Fruit fly (Drosophila melanogaster) whole organism, embryonic: Measurements from ENCODE around the gene CG43935.

Experiments
- ATbp ChIP-seq: fragments of 200-800 bp; sonication (Bioruptor generic); optimal IDR thresholded peaks from 2 replicates; lab custom pipeline; 2017; ENCODE audit warnings: missing biosample characterization, mild to moderate bottlenecking, missing genetic modification characterization, missing genetic modification reagents
- Adf1 ChIP-seq: fragments of 200-800 bp; sonication (Bioruptor generic); IDR thresholded peaks from 2 replicates; pipeline ENCODE4 v1.3.6; 2022; ENCODE audit warnings: missing biosample characterization, missing genetic modification characterization
- BEAF-32 ChIP-seq: fragments of 200-800 bp; sonication (Bioruptor generic); optimal IDR thresholded peaks from 3 replicates; lab custom pipeline; 2017; ENCODE audit warnings: missing biosample characterization, missing genetic modification characterization, mild to moderate bottlenecking, moderate library complexity, missing genetic modification reagents
- CG10321 ChIP-seq: fragments of 200-800 bp; sonication (Bioruptor generic); IDR thresholded peaks from 2 replicates; pipeline ENCODE4 v1.3.6; 2022; ENCODE audit warnings: missing biosample characterization, missing genetic modification characterization
- CG11560 ChIP-seq: fragments of 200-800 bp; sonication (Bioruptor generic); IDR thresholded peaks from 3 replicates; pipeline ENCODE4 v1.3.6; 2022; ENCODE audit warnings: missing biosample characterization, missing genetic modification characterization
- CG14710 ChIP-seq: fragments of 200-800 bp; sonication (Bioruptor generic); optimal IDR thresholded peaks from 3 replicates; lab custom pipeline; 2019; ENCODE audit warnings: missing biosample characterization, mild to moderate bottlenecking, missing genetic modification characterization, moderate library complexity
- CG2678 ChIP-seq: fragments of 200-800 bp; sonication (Bioruptor generic); optimal IDR thresholded peaks from 3 replicates; lab custom pipeline; 2019; ENCODE audit warnings: missing biosample characterization, mild to moderate bottlenecking, missing genetic modification characterization, moderate library complexity
- CG4617 ChIP-seq: fragments of 200-800 bp; sonication (Bioruptor generic); optimal IDR thresholded peaks from 3 replicates; lab custom pipeline; 2016; ENCODE audit warnings: missing biosample characterization, missing genetic modification characterization, borderline replicate concordance
- CG5180 ChIP-seq: fragments of 200-800 bp; sonication (Bioruptor generic); optimal IDR thresholded peaks from 3 replicates; lab custom pipeline; 2017; ENCODE audit warnings: missing biosample characterization, missing genetic modification characterization, mild to moderate bottlenecking, moderate library complexity, missing genetic modification reagents
- CG6175 ChIP-seq: fragments of 200-800 bp; sonication (Bioruptor generic); IDR thresholded peaks from 3 replicates; pipeline ENCODE4 v1.3.6; 2022; ENCODE audit warnings: missing biosample characterization, missing genetic modification characterization
- CG7372 ChIP-seq: fragments of 200-800 bp; sonication (Bioruptor generic); IDR thresholded peaks from 2 replicates; pipeline ENCODE4 v1.3.6; 2022; ENCODE audit warnings: missing biosample characterization, missing genetic modification characterization
- CG7928 ChIP-seq: fragments of 200-800 bp; sonication (Bioruptor generic); optimal IDR thresholded peaks from 2 replicates; lab custom pipeline; 2017; ENCODE audit warnings: missing biosample characterization, mild to moderate bottlenecking, missing genetic modification characterization
- Dip3 ChIP-seq: fragments of 200-800 bp; sonication (Bioruptor generic); optimal IDR thresholded peaks from 3 replicates; lab custom pipeline; 2016; ENCODE audit warnings: missing biosample characterization, missing genetic modification characterization
- Dref ChIP-seq: fragments of 200-800 bp; sonication (Bioruptor generic); IDR thresholded peaks from 2 replicates; pipeline ENCODE4 v1.3.6; 2022; ENCODE audit warnings: missing biosample characterization, missing genetic modification characterization
- Ets65A ChIP-seq: fragments of 200-800 bp; sonication (Bioruptor generic); peaks from one replicate; lab custom pipeline; 2016; ENCODE audit warnings: missing biosample characterization, missing genetic modification characterization
- GATAe ChIP-seq: fragments of 200-800 bp; sonication (Bioruptor generic); conservative IDR thresholded peaks from 2 replicates; pipeline ENCODE4 v1.3.6; 2022; ENCODE audit warnings: missing biosample characterization, missing genetic modification characterization
- Hey ChIP-seq: fragments of 200-800 bp; sonication (Bioruptor generic); optimal IDR thresholded peaks from 3 replicates; lab custom pipeline; 2018; ENCODE audit warnings: missing biosample characterization, mild to moderate bottlenecking, missing genetic modification characterization
- Myb ChIP-seq: fragments of 200-800 bp; sonication (Bioruptor generic); optimal IDR thresholded peaks from 2 replicates; lab custom pipeline; 2016; ENCODE audit warnings: missing biosample characterization, missing genetic modification characterization
- NFAT ChIP-seq: fragments of 200-800 bp; sonication (Bioruptor generic); IDR thresholded peaks from 2 replicates; pipeline ENCODE4 v1.3.6; 2022; ENCODE audit warnings: missing biosample characterization, missing genetic modification characterization
- ara ChIP-seq: fragments of 200-800 bp; sonication (Bioruptor generic); IDR thresholded peaks from 2 replicates; pipeline ENCODE4 v1.3.6; 2022; ENCODE audit warnings: missing biosample characterization, missing genetic modification characterization
- bsh ChIP-seq, 2 experiments: fragments of 200-800 bp; sonication (Bioruptor generic); optimal IDR thresholded peaks; 2 replicates each; lab custom pipeline; 2017 to 2018; ENCODE audit warnings: mild to moderate bottlenecking in 2 of 2, missing biosample characterization in 2 of 2, missing genetic modification characterization in 2 of 2, moderate library complexity in 1 of 2
- chinmo ChIP-seq: fragments of 200-800 bp; sonication (Bioruptor generic); IDR thresholded peaks from 4 replicates; pipeline ENCODE4 v1.3.6; 2022; ENCODE audit warnings: missing biosample characterization, missing genetic modification characterization; ENCODE audit not compliant: partially characterized antibody
- cwo ChIP-seq: fragments of 200-800 bp; sonication (Bioruptor generic); optimal IDR thresholded peaks from 3 replicates; lab custom pipeline; 2017; ENCODE audit warnings: missing biosample characterization, missing genetic modification characterization, mild to moderate bottlenecking, moderate library complexity, missing genetic modification reagents
- en ChIP-seq: fragments of 200-800 bp; sonication (Bioruptor generic); optimal IDR thresholded peaks from 2 replicates; lab custom pipeline; 2016; ENCODE audit warnings: missing biosample characterization, missing genetic modification characterization
- esg ChIP-seq: fragments of 200-800 bp; sonication (Bioruptor generic); conservative IDR thresholded peaks from 2 replicates; pipeline ENCODE4 v1.3.6; 2022; ENCODE audit warnings: missing biosample characterization, missing genetic modification characterization
- exex ChIP-seq: fragments of 200-800 bp; sonication (Bioruptor generic); optimal IDR thresholded peaks from 4 replicates; lab custom pipeline; 2018; ENCODE audit warnings: missing biosample characterization, mild to moderate bottlenecking, missing genetic modification characterization, moderate library complexity
- fru ChIP-seq: fragments of >200 bp; optimal IDR thresholded peaks from 2 replicates; lab custom pipeline; 2017
- grau ChIP-seq: fragments of 200-800 bp; optimal IDR thresholded peaks from 3 replicates; lab custom pipeline; 2019; ENCODE audit warnings: missing biosample characterization, mild to moderate bottlenecking, missing genetic modification characterization, moderate library complexity
- grn ChIP-seq: fragments of 200-800 bp; sonication (Bioruptor generic); optimal IDR thresholded peaks from 3 replicates; lab custom pipeline; 2017; ENCODE audit warnings: missing biosample characterization, missing genetic modification characterization
- lab ChIP-seq: fragments of 200-800 bp; sonication (Bioruptor generic); optimal IDR thresholded peaks from 3 replicates; lab custom pipeline; 2017; ENCODE audit warnings: missing biosample characterization, missing genetic modification characterization, mild to moderate bottlenecking, moderate library complexity, missing genetic modification reagents
- pb ChIP-seq: fragments of 200-800 bp; sonication (Bioruptor generic); optimal IDR thresholded peaks from 3 replicates; lab custom pipeline; 2016; ENCODE audit warnings: missing biosample characterization, missing genetic modification characterization
- pfk ChIP-seq: fragments of 200-800 bp; sonication (Bioruptor generic); optimal IDR thresholded peaks from 2 replicates; lab custom pipeline; 2018; ENCODE audit warnings: missing biosample characterization, mild to moderate bottlenecking, missing genetic modification characterization, moderate library complexity
- salm ChIP-seq: fragments of 200-800 bp; sonication (Bioruptor generic); optimal IDR thresholded peaks from 2 replicates; lab custom pipeline; 2018; ENCODE audit warnings: missing biosample characterization, mild to moderate bottlenecking, missing genetic modification characterization
- sens ChIP-seq: fragments of 200-800 bp; sonication (Bioruptor generic); peaks from one replicate; lab custom pipeline; 2016; ENCODE audit warnings: missing biosample characterization, missing genetic modification characterization
- sr ChIP-seq: fragments of 200-800 bp; sonication (Bioruptor generic); IDR thresholded peaks from 3 replicates; pipeline ENCODE4 v1.3.6; 2022; ENCODE audit warnings: missing biosample characterization, missing genetic modification characterization
- usp ChIP-seq: fragments of >200 bp; optimal IDR thresholded peaks from 2 replicates; lab custom pipeline; 2017; ENCODE audit warnings: missing biosample characterization, missing genetic modification characterization
- yki ChIP-seq: fragments of >200 bp; optimal IDR thresholded peaks from 3 replicates; lab custom pipeline; 2018

The CG43935 gene

DNA sequence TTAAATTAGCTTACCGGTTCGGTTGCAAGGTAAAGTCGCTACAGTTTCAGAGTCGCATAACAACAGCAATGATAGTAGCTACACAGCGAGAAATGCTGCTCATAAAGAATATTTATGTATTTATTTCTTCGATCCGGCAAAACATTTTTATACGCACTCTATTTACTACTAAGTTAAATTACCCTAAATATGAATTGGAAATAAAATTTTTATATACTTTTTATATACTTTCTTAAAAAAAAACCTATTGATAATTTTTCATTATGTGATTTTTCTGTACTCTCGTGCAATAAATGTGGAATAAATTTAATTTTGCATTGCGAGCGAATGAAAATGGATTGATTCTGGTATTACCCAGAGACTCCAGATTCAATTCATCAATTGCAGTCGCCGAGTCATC lies 35.7 kb downstream of the CG43935 start, which contains the start of gene Jhbp11:
Jhbp11 (plus strand) TSS at position 301 of the 400 bp plus-strand sequence.
- TF ChIP-seq Dref (GFP tag; lab: Robert Waterston, UW) (no peak), sens (peak; percentile 7)

DNA sequence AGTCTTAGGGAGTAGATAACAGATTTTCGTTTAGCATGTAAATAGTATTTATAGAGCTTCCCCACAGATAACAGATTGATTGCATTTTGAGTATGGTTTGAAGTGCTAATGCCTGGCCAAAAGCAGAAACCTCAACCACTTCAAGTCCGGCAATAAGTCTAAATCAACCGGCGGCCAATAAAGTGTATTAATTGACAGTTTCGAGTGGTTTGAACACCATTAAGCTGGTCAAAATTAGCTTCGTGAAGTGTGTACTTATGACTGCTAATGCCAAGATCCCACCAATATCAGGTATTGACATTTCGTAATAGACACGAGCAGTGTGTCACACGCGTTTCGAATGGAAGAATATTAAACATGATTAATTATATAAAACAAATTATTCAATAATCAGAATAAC lies 40.2 kb downstream of the CG43935 start:
- peak; percentile 66 for TF ChIP-seq exex (tag; lab: Kevin White, UChicago)
- no peak for TF ChIP-seq esg (GFP tag; lab: Robert Waterston, UW)
- peak; percentile 57 for TF ChIP-seq Hey (tag; lab: Kevin White, UChicago)

DNA sequence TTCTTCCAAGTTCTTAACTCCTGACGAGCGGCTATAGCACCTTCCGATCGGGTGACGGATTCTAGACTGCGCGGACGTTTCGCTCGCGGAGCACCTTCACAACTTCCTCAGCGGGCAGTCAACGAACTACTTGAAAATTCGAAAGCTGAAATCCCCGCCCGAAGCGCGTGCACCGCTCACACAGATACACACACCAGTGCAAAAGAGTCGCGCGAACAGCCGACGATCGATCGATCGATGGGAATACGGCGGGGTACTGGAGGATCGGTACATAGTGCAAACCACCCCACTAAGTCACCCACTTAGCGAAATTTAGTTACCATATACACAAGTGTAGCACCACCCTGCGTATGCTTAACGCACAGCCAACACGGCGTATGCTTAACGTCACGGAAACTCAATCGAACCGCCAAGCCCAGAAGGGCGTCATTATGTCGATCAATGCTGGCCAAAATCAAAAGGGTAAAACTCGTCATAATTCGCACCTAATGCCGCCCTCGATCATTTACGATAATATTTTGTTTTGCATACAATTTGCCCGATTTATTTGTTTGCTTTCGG lies 41.0 kb downstream of the CG43935 start, which contains the start of gene CAH9:
CAH9 (minus strand) TSS at position 51 of the 561 bp plus-strand sequence.
- TF ChIP-seq en (GFP tag; lab: Kevin White, UChicago), result no peak
- peak; percentile 61 for TF ChIP-seq Ets65A (GFP tag; lab: Kevin White, UChicago)
- no peak for TF ChIP-seq CG2678
- TF ChIP-seq pfk (GFP tag; lab: Kevin White, UChicago), result no peak
- TF ChIP-seq ara (GFP tag; lab: Robert Waterston, UW), result no peak
- no peak for TF ChIP-seq fru (lab: Kevin White, UChicago)
- peak; percentile 73 for TF ChIP-seq CG7372 (GFP tag; lab: Robert Waterston, UW)
- peak; percentile 8 for TF ChIP-seq cwo (GFP tag; lab: Kevin White, UChicago)
- no peak for TF ChIP-seq grau (tag; lab: Kevin White, UChicago)
- no peak for TF ChIP-seq CG11560 (tag; lab: Robert Waterston, UW)
- no peak for TF ChIP-seq CG6175
- no peak for TF ChIP-seq sr
- TF ChIP-seq ATbp (GFP tag; lab: Kevin White, UChicago), result no peak
- no peak for TF ChIP-seq yki (lab: Kevin White, UChicago)
- no peak for TF ChIP-seq Adf1
- TF ChIP-seq pb (GFP tag; lab: Kevin White, UChicago), result no peak
- TF ChIP-seq Myb (GFP tag; lab: Kevin White, UChicago), result no peak
- no peak for TF ChIP-seq CG5180
- TF ChIP-seq usp (GFP tag; lab: Kevin White, UChicago), result no peak
- no peak for TF ChIP-seq CG4617 (GFP tag; lab: Kevin White, UChicago)
- no peak for TF ChIP-seq CG7928 (GFP tag; lab: Kevin White, UChicago)
- no peak for TF ChIP-seq BEAF-32 (GFP tag; lab: Kevin White, UChicago)
- TF ChIP-seq NFAT (GFP tag; lab: Robert Waterston, UW), result 0 out of 2 replicates have a peak, but pooled peaks have one; percentile 3
- no peak for TF ChIP-seq Dip3 (GFP tag; lab: Kevin White, UChicago)
- TF ChIP-seq salm (tag; lab: Kevin White, UChicago), result no peak

DNA sequence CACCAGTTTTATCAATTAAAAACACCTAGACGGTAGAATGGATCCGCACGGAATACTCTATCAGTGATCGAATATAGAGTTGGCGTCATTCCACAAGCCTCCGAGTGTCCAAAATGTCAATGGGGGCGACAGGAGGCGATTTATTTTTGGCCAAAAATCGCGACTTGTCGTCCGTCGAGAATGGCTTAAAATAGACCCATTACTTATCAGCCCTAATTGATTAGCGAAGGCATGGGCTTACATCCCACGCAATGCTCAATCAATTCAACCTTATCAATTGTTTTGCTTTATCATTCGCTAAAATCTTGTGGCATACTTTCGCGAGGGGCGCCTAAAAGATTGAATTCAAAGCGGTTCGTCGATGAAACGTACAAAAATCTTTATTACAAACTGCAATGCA lies 42.9 kb downstream of the CG43935 start:
- TF ChIP-seq exex (tag; lab: Kevin White, UChicago), result peak; percentile 31
- TF ChIP-seq CG10321 (GFP tag; lab: Robert Waterston, UW), result no peak
- no peak for TF ChIP-seq CG14710 (tag; lab: Kevin White, UChicago)
- TF ChIP-seq bsh (GFP tag; optimal IDR thresholded peaks at IDR 0.05; lab: Kevin White, UChicago), result no peak
- TF ChIP-seq lab (GFP tag; lab: Kevin White, UChicago), result peak; percentile 60
- TF ChIP-seq grn (GFP tag; lab: Kevin White, UChicago), result peak; percentile 80
- 0 out of 4 replicates have a peak, but pooled peaks have one; percentile 41 for TF ChIP-seq chinmo (GFP tag; lab: Robert Waterston, UW)
- TF ChIP-seq GATAe (GFP tag; lab: Robert Waterston, UW), result 0 out of 2 replicates have a peak, but pooled peaks have one; percentile 25
